Fruit fly (Drosophila melanogaster): ENCODE data around the gene Gmppb.

dm6 chr3R:4845353-4845752, 34.1 kb downstream of the Gmppb start:
- TF ChIP-seq pan (optimal IDR thresholded peaks at IDR 0.05) (no peak), psq (optimal IDR thresholded peaks at IDR 0.05) (no peak), CG8478 (optimal IDR thresholded peaks at IDR 0.05) (no peak), usp (GFP tag; optimal IDR thresholded peaks at IDR 0.05) (no peak)
